Worm (Caenorhabditis elegans): ENCODE measurements around the gene Y43F8C.9.

Gene Y43F8C.9

DNA sequence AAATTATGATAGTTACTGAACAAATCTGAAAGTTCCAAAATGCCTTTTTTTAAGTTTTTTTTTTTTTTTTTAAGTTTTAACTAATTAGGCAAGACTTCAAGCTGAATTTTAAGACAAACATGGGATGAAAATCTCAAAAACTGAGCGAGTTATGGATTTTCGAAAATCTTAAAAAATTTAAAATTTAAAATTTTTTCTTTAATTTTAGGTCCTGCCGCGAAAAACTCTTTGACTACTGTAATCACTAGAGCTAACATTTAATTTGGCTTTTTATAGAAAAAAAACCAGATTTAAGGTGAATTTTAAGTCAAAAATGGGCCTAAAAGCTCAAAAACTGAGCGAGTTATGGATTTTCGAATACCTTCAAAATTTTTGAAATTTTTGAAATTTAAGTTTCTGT lies 36.7 kb upstream of the Y43F8C.9 start, which contains the start of gene grsp-1:
grsp-1 (plus strand) TSS at position 301 of the 400 bp plus-strand sequence.
- TF ChIP-seq ham-2 (GFP tag; optimal IDR thresholded peaks at IDR 0.05) (no peak), mep-1 (tag; optimal IDR thresholded peaks at IDR 0.05) (no peak), mls-2 (tag; optimal IDR thresholded peaks at IDR 0.05) (no peak), hlh-1 (tag; optimal IDR thresholded peaks at IDR 0.05) (no peak), ztf-11 (tag; optimal IDR thresholded peaks at IDR 0.05) (no peak), blmp-1 (tag; optimal IDR thresholded peaks at IDR 0.05) (no peak), nhr-76 (tag; optimal IDR thresholded peaks at IDR 0.05) (no peak), lsy-2 (tag; optimal IDR thresholded peaks at IDR 0.05) (no peak), mab-5 (tag; optimal IDR thresholded peaks at IDR 0.05) (no peak), tbx-8 (GFP tag; optimal IDR thresholded peaks at IDR 0.05) (no peak), M03D4.4 (tag; optimal IDR thresholded peaks at IDR 0.05) (no peak), sem-2 (GFP tag; optimal IDR thresholded peaks at IDR 0.05) (no peak), nhr-12 (tag; optimal IDR thresholded peaks at IDR 0.05) (no peak), nhr-28 (tag; optimal IDR thresholded peaks at IDR 0.05) (no peak), nhr-237 (tag; optimal IDR thresholded peaks at IDR 0.05) (no peak)

DNA sequence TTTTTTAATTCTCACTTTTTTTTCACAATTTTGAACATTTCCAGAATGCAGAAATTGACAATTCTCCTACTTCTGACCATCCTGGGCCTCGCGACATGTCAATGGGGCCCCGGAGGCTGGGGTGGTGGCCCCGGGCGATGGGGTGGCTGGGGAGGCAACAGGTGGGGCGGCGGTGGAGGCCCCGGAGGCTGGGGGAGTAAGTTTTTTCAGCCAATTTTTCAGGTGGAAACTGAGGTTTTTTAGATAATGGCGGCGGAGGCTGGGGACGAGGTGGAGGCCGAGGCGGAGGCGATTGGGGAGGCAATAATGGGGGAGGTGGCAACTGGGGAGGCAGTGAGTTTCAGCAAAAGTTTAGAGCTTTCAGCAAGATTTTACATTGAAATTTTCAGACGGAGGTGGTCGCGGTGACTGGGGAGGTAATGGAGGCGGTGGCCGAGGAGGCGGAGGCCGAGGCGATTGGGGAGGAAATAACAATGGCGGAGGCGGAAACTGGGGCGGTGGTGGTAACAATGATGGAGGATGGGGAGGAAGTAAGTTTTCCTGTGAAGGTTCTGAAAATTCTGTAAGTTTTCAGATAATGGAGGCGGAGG lies 35.7 kb upstream of the Y43F8C.9 start:
- no peak for TF ChIP-seq nhr-76 (tag; optimal IDR thresholded peaks at IDR 0.05)
- no peak for TF ChIP-seq nhr-28 (tag; optimal IDR thresholded peaks at IDR 0.05)
- TF ChIP-seq lsy-2 (tag; optimal IDR thresholded peaks at IDR 0.05) = no peak
- no peak for TF ChIP-seq nhr-12 (tag; optimal IDR thresholded peaks at IDR 0.05)
- no peak for TF ChIP-seq ceh-39 (tag; optimal IDR thresholded peaks at IDR 0.05)
- no peak for TF ChIP-seq elt-3 (tag; optimal IDR thresholded peaks at IDR 0.05)
- TF ChIP-seq lin-32 (GFP tag; optimal IDR thresholded peaks at IDR 0.05) = no peak
- no peak for TF ChIP-seq cnd-1 (tag; optimal IDR thresholded peaks at IDR 0.05)
- TF ChIP-seq mab-5 (tag; optimal IDR thresholded peaks at IDR 0.05) = no peak
- no peak for TF ChIP-seq pha-4 (tag; optimal IDR thresholded peaks at IDR 0.05)
- TF ChIP-seq sptf-1 (tag; optimal IDR thresholded peaks at IDR 0.05) = no peak
- no peak for TF ChIP-seq ztf-11 (tag; optimal IDR thresholded peaks at IDR 0.05)
- no peak for TF ChIP-seq ceh-43 (GFP tag; optimal IDR thresholded peaks at IDR 0.05)
- TF ChIP-seq unc-62 (GFP tag; optimal IDR thresholded peaks at IDR 0.05) = no peak
- no peak for TF ChIP-seq mep-1 (tag; optimal IDR thresholded peaks at IDR 0.05)
- no peak for TF ChIP-seq unc-120 (tag; optimal IDR thresholded peaks at IDR 0.05; ENCODE audit: poor library complexity, severe bottlenecking)
- TF ChIP-seq lin-13 (tag; optimal IDR thresholded peaks at IDR 0.05) = no peak
- no peak for TF ChIP-seq hlh-1 (tag; optimal IDR thresholded peaks at IDR 0.05)
- no peak for TF ChIP-seq unc-39 (tag; optimal IDR thresholded peaks at IDR 0.05)
- no peak for TF ChIP-seq nhr-2 (tag; optimal IDR thresholded peaks at IDR 0.05)

DNA sequence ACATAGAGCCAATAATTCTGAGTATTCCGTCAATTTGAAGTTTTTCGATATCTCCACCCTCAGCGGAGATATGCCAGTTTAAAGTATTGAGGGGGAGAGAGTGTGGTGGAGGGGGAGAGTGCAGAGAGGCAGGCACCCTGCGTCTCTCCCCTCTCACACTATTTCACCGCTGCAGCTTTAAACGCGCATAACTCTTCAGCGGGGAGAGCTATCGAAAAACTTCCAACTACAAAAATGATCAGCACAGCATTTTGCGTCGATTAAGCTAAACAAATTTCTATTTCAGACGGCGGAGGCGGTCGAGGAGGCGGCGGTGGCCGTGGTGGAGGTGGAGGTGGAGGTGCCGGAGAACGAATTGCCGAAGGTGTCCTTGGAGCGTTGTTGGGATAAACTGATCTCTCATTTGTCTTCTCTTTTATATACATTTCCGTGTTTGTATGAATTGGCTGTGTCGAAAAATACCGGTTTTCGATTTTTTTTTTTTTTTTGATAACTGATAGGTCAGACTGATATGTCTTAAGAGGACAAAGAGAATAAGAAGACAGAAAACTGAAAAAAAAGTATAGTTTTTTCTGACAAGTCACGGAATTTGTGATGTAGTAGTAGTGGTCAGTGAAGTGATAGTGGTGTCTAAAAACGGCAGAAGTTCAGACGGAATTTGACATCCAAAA lies 34.1 kb upstream of the Y43F8C.9 start:
- TF ChIP-seq cnd-1 (tag; optimal IDR thresholded peaks at IDR 0.05) (no peak), drap-1 (GFP tag; optimal IDR thresholded peaks at IDR 0.05) (peak; percentile 31)

DNA sequence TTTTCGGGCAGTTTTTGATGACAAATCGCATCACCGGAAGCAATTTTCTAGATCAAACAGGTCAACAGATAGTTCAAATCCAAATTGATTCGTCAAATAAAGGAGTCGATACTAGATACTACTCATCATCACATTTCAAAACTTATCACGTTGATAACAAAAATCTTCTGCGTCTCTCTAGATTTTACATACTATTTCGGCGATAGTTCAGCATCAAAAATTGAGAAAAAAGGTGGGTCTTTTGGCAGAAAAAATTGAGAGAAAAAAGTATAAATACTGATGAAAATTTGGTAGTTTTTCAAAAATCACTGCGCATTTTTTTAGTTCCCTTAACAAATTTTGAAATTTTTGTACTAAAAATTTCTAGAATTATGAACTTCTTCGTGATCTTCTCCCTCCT lies 32.7 kb upstream of the Y43F8C.9 start, which contains the start of gene nlp-26:
nlp-26 (plus strand) TSS at position 301 of the 400 bp plus-strand sequence.
- TF ChIP-seq nhr-12 (tag; optimal IDR thresholded peaks at IDR 0.05) (no peak), nhr-2 (tag; optimal IDR thresholded peaks at IDR 0.05) (no peak), nhr-28 (tag; optimal IDR thresholded peaks at IDR 0.05) (no peak), sem-2 (GFP tag; optimal IDR thresholded peaks at IDR 0.05) (no peak), flh-1 (GFP tag; optimal IDR thresholded peaks at IDR 0.05) (no peak), ceh-43 (GFP tag; optimal IDR thresholded peaks at IDR 0.05) (no peak), zip-8 (tag; optimal IDR thresholded peaks at IDR 0.05) (no peak), ces-1 (GFP tag; optimal IDR thresholded peaks at IDR 0.05) (no peak), unc-62 (GFP tag; optimal IDR thresholded peaks at IDR 0.05) (no peak), ztf-11 (tag; optimal IDR thresholded peaks at IDR 0.05) (no peak)

DNA sequence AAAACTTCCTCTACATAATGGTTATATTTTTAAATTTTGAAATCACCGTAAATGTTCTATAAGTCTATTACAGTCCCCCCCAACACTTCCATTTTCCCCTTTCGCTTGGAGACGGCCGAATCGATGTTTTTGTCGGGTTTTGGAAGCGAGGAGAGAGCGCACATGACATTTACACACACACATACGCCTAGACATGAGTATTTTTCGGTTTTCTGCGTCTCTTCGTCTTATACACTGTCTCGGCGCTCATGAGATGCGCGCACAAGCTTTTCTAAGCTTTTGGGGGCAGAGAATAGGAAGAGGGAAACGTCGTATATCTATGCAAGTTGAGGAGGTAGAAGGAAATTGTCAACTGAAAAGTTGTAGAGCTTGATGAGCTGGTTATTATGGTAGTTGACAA lies 25.8 kb upstream of the Y43F8C.9 start:
- TF ChIP-seq mab-5 (tag; optimal IDR thresholded peaks at IDR 0.05) (no peak), drap-1 (GFP tag; optimal IDR thresholded peaks at IDR 0.05) (peak; percentile 2)
